Fruit fly (Drosophila melanogaster): ENCODE measurements around the gene CG32563.

DNA sequence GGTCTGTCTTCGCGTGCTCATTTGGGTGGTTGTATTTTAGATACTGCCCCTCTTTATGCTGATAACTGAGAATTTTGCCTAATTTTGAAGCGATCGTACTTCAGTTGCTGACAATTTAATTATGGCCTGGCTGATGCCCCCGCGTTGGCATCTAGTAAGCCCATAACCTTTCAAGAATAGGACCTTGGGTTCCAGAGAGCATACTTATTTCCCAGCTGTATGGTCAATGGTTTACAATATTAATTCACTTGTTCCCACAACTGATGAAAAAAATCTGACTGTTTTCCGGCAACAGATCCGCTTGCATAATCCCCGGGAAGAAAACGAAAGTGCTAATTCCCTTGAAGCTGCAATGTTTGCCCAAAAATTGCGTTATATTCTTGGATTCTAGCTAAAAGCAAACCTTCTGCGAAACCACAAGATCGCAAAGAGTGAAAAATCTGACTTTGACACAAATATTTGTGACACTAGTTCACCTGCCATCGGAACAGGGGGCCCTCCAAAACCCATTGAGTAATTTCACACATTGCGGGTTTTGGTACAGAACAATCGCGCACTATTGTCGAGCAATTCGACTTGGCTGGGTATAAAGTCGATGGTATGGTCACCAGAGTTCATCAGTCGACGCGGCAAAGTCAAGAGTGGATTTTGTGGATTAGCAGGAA lies 5.6 kb upstream of the CG32563 start, which contains the start of the genes TTLL1A and CG5070:
- TF ChIP-seq ttk (optimal IDR thresholded peaks at IDR 0.05) (no peak), psq (optimal IDR thresholded peaks at IDR 0.05) (no peak), Myc (optimal IDR thresholded peaks at IDR 0.05) (no peak), h (optimal IDR thresholded peaks at IDR 0.05) (no peak), insv (optimal IDR thresholded peaks at IDR 0.05) (no peak), Sin3A (optimal IDR thresholded peaks at IDR 0.05) (no peak)

Data from Kc167 (cell line).